Fruit fly (Drosophila melanogaster) Kc167 (cell line): Measurements from ENCODE around the gene CG6236.

Experiments
- Myc ChIP-seq: fragments of >200 bp; optimal IDR thresholded peaks from 2 replicates; lab custom pipeline; 2017; ENCODE audit warnings: missing external identifiers
- Sin3A ChIP-seq: fragments of >200 bp; optimal IDR thresholded peaks from 2 replicates; lab custom pipeline; 2018; ENCODE audit warnings: missing external identifiers
- h ChIP-seq: fragments of >200 bp; optimal IDR thresholded peaks from 3 replicates; lab custom pipeline; 2018; ENCODE audit warnings: missing external identifiers
- psq ChIP-seq: fragments of >200 bp; optimal IDR thresholded peaks from 2 replicates; lab custom pipeline; 2017; ENCODE audit warnings: missing external identifiers
- ttk ChIP-seq: sonication (Bioruptor generic); optimal IDR thresholded peaks from 2 replicates; lab custom pipeline; 2017; ENCODE audit warnings: missing external identifiers

dm6 chr3R:15293005-15293877 lies 34.8 kb downstream of the CG6236 start:
- no peak for TF ChIP-seq psq
- TF ChIP-seq Myc (lab: Kevin White, UChicago) = no peak
- TF ChIP-seq h (lab: Kevin White, UChicago) = no peak
- TF ChIP-seq Sin3A (lab: Kevin White, UChicago) = no peak
- no peak for TF ChIP-seq ttk (lab: Kevin White, UChicago)
